Fruit fly (Drosophila melanogaster) whole organism, embryonic: ENCODE measurements around the gene His3.3A.

Experiments
- Abd-B ChIP-seq: fragments of 200-800 bp; sonication (Bioruptor generic); optimal IDR thresholded peaks from 2 replicates; lab custom pipeline; 2018; ENCODE audit warnings: missing biosample characterization, mild to moderate bottlenecking, missing genetic modification characterization, moderate library complexity
- Ada2b ChIP-seq: fragments of 200-800 bp; sonication (Bioruptor generic); IDR thresholded peaks from 2 replicates; pipeline ENCODE4 v1.3.6; 2022; ENCODE audit warnings: missing biosample characterization, missing genetic modification characterization
- Atf-2 ChIP-seq: fragments of 200-800 bp; sonication (Bioruptor generic); optimal IDR thresholded peaks from 2 replicates; lab custom pipeline; 2016; ENCODE audit warnings: missing biosample characterization, missing genetic modification characterization
- Atf3 ChIP-seq: fragments of 200-800 bp; sonication (Bioruptor generic); optimal IDR thresholded peaks from 3 replicates; lab custom pipeline; 2016; ENCODE audit warnings: missing biosample characterization, missing genetic modification characterization
- CG11560 ChIP-seq: fragments of 200-800 bp; sonication (Bioruptor generic); IDR thresholded peaks from 3 replicates; pipeline ENCODE4 v1.3.6; 2022; ENCODE audit warnings: missing biosample characterization, missing genetic modification characterization
- CG12769 ChIP-seq: fragments of 200-800 bp; sonication (Bioruptor generic); optimal IDR thresholded peaks from 2 replicates; lab custom pipeline; 2019; ENCODE audit warnings: missing biosample characterization, mild to moderate bottlenecking, missing genetic modification characterization, moderate library complexity
- CG13123 ChIP-seq: fragments of 200-800 bp; sonication (Bioruptor generic); optimal IDR thresholded peaks from 2 replicates; lab custom pipeline; 2016; ENCODE audit warnings: missing biosample characterization, missing genetic modification characterization
- CG14667 ChIP-seq: fragments of 200-800 bp; sonication (Bioruptor generic); IDR thresholded peaks from 2 replicates; pipeline ENCODE4 v1.3.6; 2022; ENCODE audit warnings: missing biosample characterization, missing genetic modification characterization
- CG15601 ChIP-seq: fragments of 200-800 bp; sonication (Bioruptor generic); optimal IDR thresholded peaks from 3 replicates; lab custom pipeline; 2019; ENCODE audit warnings: missing biosample characterization, mild to moderate bottlenecking, missing genetic modification characterization, moderate library complexity
- CG16863 ChIP-seq: fragments of 200-800 bp; sonication (Bioruptor generic); optimal IDR thresholded peaks from 3 replicates; lab custom pipeline; 2016; ENCODE audit warnings: missing biosample characterization, missing genetic modification characterization
- CG17328 ChIP-seq: fragments of 200-800 bp; sonication (Bioruptor generic); IDR thresholded peaks from 2 replicates; pipeline ENCODE4 v1.3.6; 2022; ENCODE audit warnings: missing biosample characterization, missing genetic modification characterization
- CG31441 ChIP-seq: fragments of 200-800 bp; sonication (Bioruptor generic); IDR thresholded peaks from 2 replicates; pipeline ENCODE4 v1.3.6; 2022; ENCODE audit warnings: missing biosample characterization, missing genetic modification characterization
- CG34422 ChIP-seq: fragments of 200-800 bp; sonication (Bioruptor generic); IDR thresholded peaks from 3 replicates; pipeline ENCODE4 v1.3.6; 2022; ENCODE audit warnings: missing biosample characterization, missing genetic modification characterization
- CG4282 ChIP-seq: fragments of 200-800 bp; sonication (Bioruptor generic); optimal IDR thresholded peaks from 2 replicates; lab custom pipeline; 2016; ENCODE audit warnings: missing biosample characterization, missing genetic modification characterization
- CG43689 ChIP-seq: fragments of 200-800 bp; sonication (Bioruptor generic); IDR thresholded peaks from 2 replicates; pipeline ENCODE4 v1.3.6; 2022; ENCODE audit warnings: missing biosample characterization, missing genetic modification characterization
- CG4404 ChIP-seq: fragments of 200-800 bp; sonication (Bioruptor generic); IDR thresholded peaks from 2 replicates; pipeline ENCODE4 v1.3.6; 2022; ENCODE audit warnings: missing biosample characterization, missing genetic modification characterization
- CG4854 ChIP-seq: fragments of 200-800 bp; sonication (Bioruptor generic); optimal IDR thresholded peaks from 2 replicates; lab custom pipeline; 2016; ENCODE audit warnings: missing biosample characterization, missing genetic modification characterization, inconsistent platforms
- CG6765 ChIP-seq: fragments of 200-800 bp; sonication (Bioruptor generic); optimal IDR thresholded peaks from 3 replicates; lab custom pipeline; 2017; ENCODE audit warnings: missing biosample characterization, mild to moderate bottlenecking, missing genetic modification characterization
- CG7839 ChIP-seq: fragments of 200-800 bp; sonication (Bioruptor generic); optimal IDR thresholded peaks from 3 replicates; lab custom pipeline; 2018; ENCODE audit warnings: missing biosample characterization, mild to moderate bottlenecking, missing genetic modification characterization, moderate library complexity
- CG8359 ChIP-seq: fragments of 200-800 bp; sonication (Bioruptor generic); optimal IDR thresholded peaks from 2 replicates; lab custom pipeline; 2017; ENCODE audit warnings: missing biosample characterization, mild to moderate bottlenecking, missing genetic modification characterization, borderline replicate concordance
- Dref ChIP-seq: fragments of 200-800 bp; sonication (Bioruptor generic); IDR thresholded peaks from 2 replicates; pipeline ENCODE4 v1.3.6; 2022; ENCODE audit warnings: missing biosample characterization, missing genetic modification characterization
- Fer3 ChIP-seq: fragments of 200-800 bp; sonication (Bioruptor generic); optimal IDR thresholded peaks from 2 replicates; lab custom pipeline; 2018; ENCODE audit warnings: missing biosample characterization, mild to moderate bottlenecking, missing genetic modification characterization, moderate library complexity
- Hr3 ChIP-seq: fragments of 200-800 bp; sonication (Bioruptor generic); optimal IDR thresholded peaks from 3 replicates; lab custom pipeline; 2016; ENCODE audit warnings: missing biosample characterization, missing genetic modification characterization
- Hr39 ChIP-seq: fragments of >200 bp; optimal IDR thresholded peaks from 2 replicates; lab custom pipeline; 2017
- Kr ChIP-seq: fragments of 200-800 bp; sonication (Bioruptor generic); optimal IDR thresholded peaks from 2 replicates; lab custom pipeline; 2017; ENCODE audit warnings: missing biosample characterization, mild to moderate bottlenecking, missing genetic modification characterization
- MTF-1 ChIP-seq: fragments of 200-800 bp; sonication (Bioruptor generic); optimal IDR thresholded peaks from 2 replicates; lab custom pipeline; 2018; ENCODE audit warnings: missing biosample characterization, mild to moderate bottlenecking, missing genetic modification characterization, borderline replicate concordance
- Mad ChIP-seq: fragments of 200-800 bp; sonication (Bioruptor generic); optimal IDR thresholded peaks from 2 replicates; lab custom pipeline; 2016; ENCODE audit warnings: missing biosample characterization, missing genetic modification characterization
- Nf-YA ChIP-seq: fragments of 200-800 bp; sonication (Bioruptor generic); IDR thresholded peaks from 2 replicates; pipeline ENCODE4 v1.3.6; 2022; ENCODE audit warnings: missing biosample characterization, missing genetic modification characterization
- Opbp ChIP-seq: fragments of 200-800 bp; sonication (Bioruptor generic); IDR thresholded peaks from 3 replicates; pipeline ENCODE4 v1.3.6; 2022; ENCODE audit warnings: missing biosample characterization, missing genetic modification characterization; ENCODE audit not compliant: partially characterized antibody
- PHDP ChIP-seq: fragments of 200-800 bp; sonication (Bioruptor generic); optimal IDR thresholded peaks from 3 replicates; lab custom pipeline; 2018; ENCODE audit warnings: missing biosample characterization, mild to moderate bottlenecking, missing genetic modification characterization, moderate library complexity
- Sry-δ ChIP-seq: fragments of 200-800 bp; sonication (Bioruptor generic); optimal IDR thresholded peaks from 2 replicates; lab custom pipeline; 2016; ENCODE audit warnings: missing biosample characterization, missing genetic modification characterization
- ab ChIP-seq: fragments of 200-800 bp; sonication (Bioruptor generic); optimal IDR thresholded peaks from 2 replicates; lab custom pipeline; 2016; ENCODE audit warnings: missing biosample characterization, missing genetic modification characterization
- amos ChIP-seq: fragments of 200-800 bp; sonication (Bioruptor generic); IDR thresholded peaks from 2 replicates; pipeline ENCODE4 v1.3.6; 2022; ENCODE audit warnings: missing biosample characterization, missing genetic modification characterization; ENCODE audit not compliant: partially characterized antibody
- ato ChIP-seq: fragments of 200-800 bp; sonication (Bioruptor generic); IDR thresholded peaks from 2 replicates; pipeline ENCODE4 v1.3.6; 2022; ENCODE audit warnings: missing biosample characterization, missing genetic modification characterization; ENCODE audit not compliant: partially characterized antibody
- esg ChIP-seq: fragments of 200-800 bp; sonication (Bioruptor generic); conservative IDR thresholded peaks from 2 replicates; pipeline ENCODE4 v1.3.6; 2022; ENCODE audit warnings: missing biosample characterization, missing genetic modification characterization
- ftz-f1 ChIP-seq: fragments of 200-800 bp; sonication (Bioruptor generic); optimal IDR thresholded peaks from 2 replicates; lab custom pipeline; 2016; ENCODE audit warnings: missing biosample characterization, missing genetic modification characterization
- gcm ChIP-seq: fragments of 200-800 bp; sonication (Bioruptor generic); optimal IDR thresholded peaks from 2 replicates; lab custom pipeline; 2019; ENCODE audit warnings: missing biosample characterization, mild to moderate bottlenecking, missing genetic modification characterization, moderate library complexity
- hb ChIP-seq: fragments of 200-800 bp; sonication (Bioruptor generic); IDR thresholded peaks from 3 replicates; pipeline ENCODE4 v1.3.6; 2022; ENCODE audit warnings: missing biosample characterization, missing genetic modification characterization; ENCODE audit not compliant: partially characterized antibody
- inv ChIP-seq: fragments of 200-800 bp; sonication (Bioruptor generic); IDR thresholded peaks from 2 replicates; pipeline ENCODE4 v1.3.6; 2022; ENCODE audit warnings: missing biosample characterization, missing genetic modification characterization; ENCODE audit not compliant: partially characterized antibody
- jigr1 ChIP-seq: fragments of 200-800 bp; sonication (Bioruptor generic); IDR thresholded peaks from 3 replicates; pipeline ENCODE4 v1.3.6; 2022; ENCODE audit warnings: missing biosample characterization, missing genetic modification characterization
- klu ChIP-seq: fragments of 200-800 bp; sonication (Bioruptor generic); IDR thresholded peaks from 2 replicates; pipeline ENCODE4 v1.3.6; 2022; ENCODE audit warnings: missing biosample characterization, missing genetic modification characterization
- kni ChIP-seq: fragments of 200-800 bp; sonication (Bioruptor generic); optimal IDR thresholded peaks from 3 replicates; lab custom pipeline; 2017; ENCODE audit warnings: mild to moderate bottlenecking, missing biosample characterization, missing genetic modification reagents, missing genetic modification characterization
- pfk ChIP-seq: fragments of 200-800 bp; sonication (Bioruptor generic); optimal IDR thresholded peaks from 2 replicates; lab custom pipeline; 2018; ENCODE audit warnings: missing biosample characterization, mild to moderate bottlenecking, missing genetic modification characterization, moderate library complexity
- pita ChIP-seq: fragments of 200-800 bp; sonication (Bioruptor generic); optimal IDR thresholded peaks from 2 replicates; lab custom pipeline; 2017; ENCODE audit warnings: missing biosample characterization, mild to moderate bottlenecking, missing genetic modification characterization
- prd ChIP-seq, 3 experiments: fragments of >200 bp in 2 of 3; fragments of 200-800 bp in 1 of 3; sonication (Bioruptor generic) in 1 of 3; optimal IDR thresholded peaks in 2 of 3; IDR thresholded peaks in 1 of 3; 2 replicates in 2 of 3; 3 replicates in 1 of 3; pipeline versions ENCODE4 v1.3.6 to Lab custom; 2017 to 2022; ENCODE audit warnings: missing biosample characterization in 1 of 3, missing genetic modification characterization in 1 of 3
- shn ChIP-seq: fragments of 200-800 bp; sonication (Bioruptor generic); optimal IDR thresholded peaks from 3 replicates; lab custom pipeline; 2016; ENCODE audit warnings: missing biosample characterization, missing genetic modification characterization
- tap ChIP-seq: fragments of 200-800 bp; optimal IDR thresholded peaks from 3 replicates; lab custom pipeline; 2019; ENCODE audit warnings: missing biosample characterization, mild to moderate bottlenecking, missing genetic modification characterization, moderate library complexity
- toy ChIP-seq: fragments of 200-800 bp; sonication (Bioruptor generic); IDR thresholded peaks from 2 replicates; pipeline ENCODE4 v1.3.6; 2022; ENCODE audit warnings: missing biosample characterization, missing genetic modification characterization
- trh ChIP-seq: fragments of 200-800 bp; sonication (Bioruptor generic); optimal IDR thresholded peaks from 2 replicates; lab custom pipeline; 2016; ENCODE audit warnings: missing biosample characterization, missing genetic modification characterization

The His3.3A gene

DNA sequence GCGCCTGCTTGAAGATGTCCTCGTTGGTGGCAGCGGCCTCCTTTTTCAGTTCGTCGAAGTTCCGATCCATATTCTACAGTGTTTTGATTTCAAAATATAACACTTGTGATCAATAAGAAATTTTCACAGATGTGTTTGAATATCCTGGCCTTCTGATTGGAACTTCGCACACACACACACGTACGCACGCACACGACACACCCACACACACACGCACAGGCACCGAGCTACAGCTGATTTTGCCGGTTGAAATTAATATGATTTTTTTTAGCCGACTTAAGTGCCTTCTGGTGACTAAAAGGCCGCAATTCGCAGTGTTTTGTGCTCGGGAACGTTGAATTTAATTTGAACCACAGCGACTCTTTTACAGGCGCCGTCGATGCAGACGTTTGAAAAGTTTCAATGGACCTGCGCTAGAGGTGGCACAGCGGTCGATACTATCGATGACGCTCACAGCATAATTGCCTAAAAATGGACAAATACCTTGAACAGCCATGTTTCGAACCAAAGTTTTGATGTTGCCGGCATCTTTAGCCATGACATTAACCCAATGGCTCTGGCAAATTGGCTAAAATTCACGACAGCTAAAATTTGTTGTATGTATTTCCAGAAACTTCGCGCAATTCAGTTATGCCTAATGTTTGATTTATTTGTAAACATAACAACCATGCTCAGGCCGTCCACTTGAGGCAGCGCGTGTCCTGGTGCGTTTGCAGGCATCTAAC, 45.4 kb upstream of the His3.3A start, which contains the start of gene Rtnl1 (continued):
- TF ChIP-seq CG15601 (peak; percentile 42), esg (GFP tag; lab: Robert Waterston, UW) (no peak), jigr1 (GFP tag; lab: Robert Waterston, UW) (no peak), PHDP (tag; lab: Kevin White, UChicago) (no peak), amos (GFP tag; lab: Robert Waterston, UW) (peak; percentile 96), Nf-YA (no peak), gcm (GFP tag; lab: Kevin White, UChicago) (peak; percentile 3), CG13123 (GFP tag; lab: Kevin White, UChicago) (no peak), CG11560 (tag; lab: Robert Waterston, UW) (0 out of 3 replicates have a peak, but pooled peaks have one; percentile 9), Kr (GFP tag; lab: Kevin White, UChicago) (no peak), MTF-1 (no peak), CG12769 (no peak), Atf-2 (GFP tag; lab: Kevin White, UChicago) (peak; percentile 9), CG34422 (peak; percentile 49; the same call in 2 of the 3 replicates), Sry-δ (GFP tag; lab: Kevin White, UChicago) (peak; percentile 100), ftz-f1 (GFP tag; lab: Kevin White, UChicago) (peak; percentile 96), CG14667 (GFP tag; lab: Robert Waterston, UW) (no peak), CG17328 (GFP tag; lab: Robert Waterston, UW) (no peak), pita (GFP tag; lab: Kevin White, UChicago) (peak; percentile 93), Abd-B (GFP tag; lab: Kevin White, UChicago) (peak; percentile 67), tap (tag; lab: Kevin White, UChicago) (no peak), CG8359 (GFP tag; lab: Kevin White, UChicago) (no peak), klu (GFP tag; lab: Robert Waterston, UW) (no peak), trh (GFP tag; lab: Kevin White, UChicago) (no peak), CG4282 (GFP tag; lab: Kevin White, UChicago) (no peak), CG4404 (GFP tag; lab: Robert Waterston, UW) (no peak), CG4854 (peak; percentile 2), prd (optimal IDR thresholded peaks at IDR 0.05; lab: Kevin White, UChicago) (no peak), prd (GFP tag; IDR thresholded peaks at IDR 0.05; lab: Robert Waterston, UW) (no peak), pfk (GFP tag; lab: Kevin White, UChicago) (no peak), Ada2b (GFP tag; lab: Robert Waterston, UW) (no peak), Opbp (peak; percentile 95), CG16863 (GFP tag; lab: Kevin White, UChicago) (peak; percentile 23), CG7839 (no peak), kni (GFP tag; lab: Kevin White, UChicago) (no peak), inv (GFP tag; lab: Robert Waterston, UW) (peak; percentile 85), CG6765 (GFP tag; lab: Kevin White, UChicago) (no peak), Dref (peak; percentile 69), ato (peak; percentile 67), shn (GFP tag; lab: Kevin White, UChicago) (peak; percentile 29), Atf3 (GFP tag; lab: Kevin White, UChicago) (no peak), Mad (peak; percentile 35), Hr3 (GFP tag; lab: Kevin White, UChicago) (no peak), Hr39 (lab: Kevin White, UChicago) (no peak), CG31441 (GFP tag; lab: Robert Waterston, UW) (no peak), hb (peak; percentile 79), CG43689 (GFP tag; lab: Robert Waterston, UW) (no peak), Fer3 (tag; lab: Kevin White, UChicago) (no peak), ab (GFP tag; lab: Kevin White, UChicago) (no peak), toy (GFP tag; lab: Robert Waterston, UW) (no peak)
